Worm (Caenorhabditis elegans): ENCODE measurements around the gene F48G7.10.

The F48G7.10 gene

DNA sequence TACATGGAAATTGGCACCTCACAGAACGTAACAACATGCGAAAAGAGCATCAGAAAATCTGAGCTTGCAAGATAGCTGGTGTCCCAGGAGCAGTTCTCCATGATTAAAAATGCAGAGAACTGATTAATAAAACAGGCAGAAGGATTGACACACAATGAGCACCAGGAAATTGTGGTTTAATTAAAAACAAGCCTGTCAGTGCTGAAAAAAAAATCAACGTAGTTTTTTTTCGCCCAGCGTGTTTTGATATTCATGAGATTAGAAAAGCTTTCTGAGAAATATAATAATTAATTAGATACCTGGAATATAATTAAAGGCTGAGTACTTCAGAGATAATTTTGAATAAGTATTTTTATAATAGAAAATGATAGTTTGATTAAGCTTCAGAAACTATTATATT lies 22.9 kb upstream of the F48G7.10 start, which contains the start of gene srh-246:
srh-246 (minus strand) TSS at position 101 of the 400 bp plus-strand sequence.
- no peak for TF ChIP-seq lsy-12 (tag; optimal IDR thresholded peaks at IDR 0.05)
- TF ChIP-seq ceh-16 (tag; optimal IDR thresholded peaks at IDR 0.05): no peak
- no peak for TF ChIP-seq elt-2 (tag; optimal IDR thresholded peaks at IDR 0.05)
- TF ChIP-seq elt-3 (tag; optimal IDR thresholded peaks at IDR 0.05): no peak
- no peak for TF ChIP-seq unc-39 (tag; optimal IDR thresholded peaks at IDR 0.05)
- no peak for TF ChIP-seq skn-1 (tag; optimal IDR thresholded peaks at IDR 0.05)
- no peak for TF ChIP-seq fkh-10 (GFP tag; optimal IDR thresholded peaks at IDR 0.05)
- no peak for TF ChIP-seq nhr-76 (tag; optimal IDR thresholded peaks at IDR 0.05)
- TF ChIP-seq nhr-23 (tag; optimal IDR thresholded peaks at IDR 0.05): no peak
- no peak for TF ChIP-seq nhr-12 (tag; optimal IDR thresholded peaks at IDR 0.05)
- no peak for TF ChIP-seq hmg-11 (tag; optimal IDR thresholded peaks at IDR 0.05)
- TF ChIP-seq fkh-2 (tag; optimal IDR thresholded peaks at IDR 0.05): no peak
- no peak for TF ChIP-seq nhr-28 (tag; optimal IDR thresholded peaks at IDR 0.05)
- TF ChIP-seq egl-27 (tag; optimal IDR thresholded peaks at IDR 0.05): no peak
- TF ChIP-seq egl-5 (tag; optimal IDR thresholded peaks at IDR 0.05): no peak
- no peak for TF ChIP-seq tbx-2 (tag; optimal IDR thresholded peaks at IDR 0.05)
- no peak for TF ChIP-seq nhr-11 (tag; optimal IDR thresholded peaks at IDR 0.05)
- no peak for TF ChIP-seq ztf-4 (tag; optimal IDR thresholded peaks at IDR 0.05)
- no peak for TF ChIP-seq nhr-67 (tag; optimal IDR thresholded peaks at IDR 0.05)

DNA sequence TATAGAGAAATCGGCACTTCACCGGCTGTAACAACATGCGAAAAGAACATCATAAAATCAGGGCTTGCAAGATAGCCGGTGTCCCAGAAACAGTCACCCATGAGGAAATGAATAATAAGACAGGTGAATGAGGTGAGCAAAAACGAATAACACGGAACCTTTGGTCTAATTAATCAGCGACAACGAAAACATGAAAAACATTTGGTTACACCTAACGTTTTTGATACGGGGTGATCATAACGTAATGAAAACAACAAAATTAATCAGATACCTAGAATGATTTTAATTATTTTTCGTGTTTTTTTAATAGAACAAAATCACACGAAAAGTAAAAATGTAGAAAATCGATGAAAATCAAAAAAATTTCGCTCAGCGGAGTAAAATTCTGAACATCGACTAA lies 21.1 kb upstream of the F48G7.10 start, which contains the start of gene srh-245:
srh-245 (minus strand) TSS at position 101 of the 400 bp plus-strand sequence.
- TF ChIP-seq pqm-1 (tag; optimal IDR thresholded peaks at IDR 0.05) (no peak), egl-27 (tag; optimal IDR thresholded peaks at IDR 0.05) (no peak)

DNA sequence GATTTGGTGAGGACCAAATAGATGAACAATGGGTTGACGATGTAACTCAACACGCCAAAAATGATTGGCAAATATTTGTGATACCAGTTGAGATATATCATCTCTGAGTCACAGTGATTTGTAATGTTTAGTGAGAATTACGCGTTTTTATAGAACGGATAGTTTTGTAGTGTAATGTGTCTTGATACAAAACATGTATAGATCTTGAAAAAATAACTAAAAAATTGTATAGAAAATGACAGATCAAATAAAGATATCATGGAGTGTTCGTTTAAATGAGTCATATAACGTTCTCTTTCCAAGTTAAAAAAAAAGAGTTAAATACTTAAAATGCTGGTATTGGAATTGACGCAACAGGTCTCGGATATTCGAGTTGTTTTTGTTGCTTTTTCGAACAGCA lies 19.6 kb upstream of the F48G7.10 start, which contains the start of gene srj-6:
srj-6 (minus strand) TSS at position 101 of the 400 bp plus-strand sequence.
- TF ChIP-seq aly-2 (tag; optimal IDR thresholded peaks at IDR 0.05) (no peak), fos-1 (tag; optimal IDR thresholded peaks at IDR 0.05) (no peak), ztf-4 (tag; optimal IDR thresholded peaks at IDR 0.05) (no peak), elt-3 (tag; optimal IDR thresholded peaks at IDR 0.05) (no peak), elt-1 (tag; optimal IDR thresholded peaks at IDR 0.05) (no peak), lin-15B (tag; optimal IDR thresholded peaks at IDR 0.05) (no peak), hmg-11 (tag; optimal IDR thresholded peaks at IDR 0.05) (no peak), unc-62 (GFP tag; optimal IDR thresholded peaks at IDR 0.05) (no peak), mml-1 (tag; optimal IDR thresholded peaks at IDR 0.05) (no peak), eor-1 (tag; optimal IDR thresholded peaks at IDR 0.05) (no peak), ceh-9 (tag; optimal IDR thresholded peaks at IDR 0.05) (no peak), nhr-67 (tag; optimal IDR thresholded peaks at IDR 0.05) (no peak), sea-2 (GFP tag; optimal IDR thresholded peaks at IDR 0.05) (no peak), snpc-4 (tag; optimal IDR thresholded peaks at IDR 0.05) (no peak), lin-39 (tag; optimal IDR thresholded peaks at IDR 0.05) (no peak), nhr-76 (tag; optimal IDR thresholded peaks at IDR 0.05) (no peak)

DNA sequence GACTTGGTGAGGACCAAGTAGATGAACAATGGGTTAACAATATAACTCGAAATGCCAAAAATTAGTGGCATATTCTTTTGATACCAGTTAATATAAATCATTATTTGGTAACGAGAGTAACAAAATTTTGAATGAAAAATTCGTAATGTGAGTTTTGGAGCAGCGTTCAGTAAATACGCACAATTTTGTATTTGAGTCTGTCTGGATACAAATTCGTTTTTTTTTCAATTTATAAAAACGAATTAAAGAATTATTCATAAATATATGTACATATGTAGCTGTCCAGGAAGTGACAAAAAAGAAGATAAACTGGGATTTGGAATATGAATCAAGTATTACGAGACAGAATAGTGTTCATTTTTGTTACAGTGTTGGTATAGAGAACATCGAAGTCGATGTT lies 18.2 kb upstream of the F48G7.10 start, which contains the start of gene srj-5:
srj-5 (minus strand) TSS at position 101 of the 400 bp plus-strand sequence.
- TF ChIP-seq elt-3 (tag; optimal IDR thresholded peaks at IDR 0.05) (no peak), daf-12 (tag; optimal IDR thresholded peaks at IDR 0.05) (no peak), ama-1 (optimal IDR thresholded peaks at IDR 0.05) (no peak), R02D3.7 (tag; optimal IDR thresholded peaks at IDR 0.05) (no peak), elt-2 (tag; optimal IDR thresholded peaks at IDR 0.05) (no peak), lsy-12 (tag; optimal IDR thresholded peaks at IDR 0.05) (no peak), jun-1 (tag; optimal IDR thresholded peaks at IDR 0.05) (no peak), pha-4 (tag; optimal IDR thresholded peaks at IDR 0.05) (no peak), ztf-4 (tag; optimal IDR thresholded peaks at IDR 0.05) (no peak), fkh-10 (GFP tag; optimal IDR thresholded peaks at IDR 0.05) (no peak), unc-39 (tag; optimal IDR thresholded peaks at IDR 0.05) (no peak), nhr-43 (tag; optimal IDR thresholded peaks at IDR 0.05; ENCODE audit: poor library complexity, severe bottlenecking) (no peak), nhr-76 (tag; optimal IDR thresholded peaks at IDR 0.05) (no peak), ceh-9 (tag; optimal IDR thresholded peaks at IDR 0.05) (no peak), nhr-28 (tag; optimal IDR thresholded peaks at IDR 0.05) (no peak)
